Worm (Caenorhabditis elegans): ENCODE data around the gene crp-1.

The crp-1 gene

ce11 chrV:10469845-10470244 lies 8.5 kb upstream of the crp-1 start:
- no peak for TF ChIP-seq ceh-18 (tag; optimal IDR thresholded peaks at IDR 0.05)
- TF ChIP-seq ztf-16 (tag; optimal IDR thresholded peaks at IDR 0.05), result no peak
- no peak for TF ChIP-seq odd-2 (tag; optimal IDR thresholded peaks at IDR 0.05)
- no peak for TF ChIP-seq hlh-30 (tag; optimal IDR thresholded peaks at IDR 0.05; ENCODE audit: insufficient read depth)
- no peak for TF ChIP-seq elt-2 (tag; optimal IDR thresholded peaks at IDR 0.05)
- no peak for TF ChIP-seq fkh-10 (GFP tag; optimal IDR thresholded peaks at IDR 0.05)
- no peak for TF ChIP-seq pha-2 (tag; optimal IDR thresholded peaks at IDR 0.05)
- TF ChIP-seq pat-9 (tag; optimal IDR thresholded peaks at IDR 0.05), result no peak
- TF ChIP-seq npax-4 (tag; optimal IDR thresholded peaks at IDR 0.05), result no peak
- no peak for TF ChIP-seq fkh-6 (tag; optimal IDR thresholded peaks at IDR 0.05)
- no peak for TF ChIP-seq ceh-9 (tag; optimal IDR thresholded peaks at IDR 0.05)
- no peak for TF ChIP-seq ceh-2 (tag; optimal IDR thresholded peaks at IDR 0.05)
- no peak for TF ChIP-seq sox-4 (tag; optimal IDR thresholded peaks at IDR 0.05)
- TF ChIP-seq ceh-24 (tag; optimal IDR thresholded peaks at IDR 0.05), result no peak
- no peak for TF ChIP-seq madf-2 (tag; optimal IDR thresholded peaks at IDR 0.05)
- TF ChIP-seq mec-3 (tag; optimal IDR thresholded peaks at IDR 0.05; ENCODE audit: borderline replicate concordance), result no peak
- TF ChIP-seq C08G9.2 (tag; optimal IDR thresholded peaks at IDR 0.05), result no peak
- TF ChIP-seq ceh-48 (tag; optimal IDR thresholded peaks at IDR 0.05), result no peak
- TF ChIP-seq hlh-8 (tag; optimal IDR thresholded peaks at IDR 0.05), result no peak

- no peak for TF ChIP-seq hlh-6 (tag; optimal IDR thresholded peaks at IDR 0.05)
- TF ChIP-seq madf-2 (tag; optimal IDR thresholded peaks at IDR 0.05), result no peak
- no peak for TF ChIP-seq unc-42 (tag; optimal IDR thresholded peaks at IDR 0.05)
- no peak for TF ChIP-seq unc-3 (GFP tag; conservative IDR thresholded peaks at IDR 0.05)
- no peak for TF ChIP-seq unc-3 (tag; optimal IDR thresholded peaks at IDR 0.05)
- TF ChIP-seq tbx-7 (tag; optimal IDR thresholded peaks at IDR 0.05), result no peak
- no peak for TF ChIP-seq unc-86 (tag; optimal IDR thresholded peaks at IDR 0.05)
- no peak for TF ChIP-seq hlh-15 (tag; optimal IDR thresholded peaks at IDR 0.05)
- TF ChIP-seq ttx-3 (tag; optimal IDR thresholded peaks at IDR 0.05), result no peak
- no peak for TF ChIP-seq Y22D7AL.16 (tag; optimal IDR thresholded peaks at IDR 0.05)
- TF ChIP-seq sox-4 (tag; optimal IDR thresholded peaks at IDR 0.05), result no peak
- TF ChIP-seq ceh-19 (GFP tag; optimal IDR thresholded peaks at IDR 0.05), result no peak
- TF ChIP-seq F13H6.1 (tag; optimal IDR thresholded peaks at IDR 0.05), result no peak
Observed at ce11 chrV:10471007-10471406, 7.4 kb upstream of the crp-1 start.

- no peak for TF ChIP-seq ceh-2 (tag; optimal IDR thresholded peaks at IDR 0.05)
- TF ChIP-seq ama-1 (optimal IDR thresholded peaks at IDR 0.05), result no peak
- TF ChIP-seq ceh-48 (tag; optimal IDR thresholded peaks at IDR 0.05), result no peak
- TF ChIP-seq ttx-3 (tag; optimal IDR thresholded peaks at IDR 0.05), result no peak
- TF ChIP-seq elt-4 (tag; optimal IDR thresholded peaks at IDR 0.05), result no peak
- TF ChIP-seq lim-6 (tag; optimal IDR thresholded peaks at IDR 0.05), result no peak
- no peak for TF ChIP-seq elt-2 (tag; optimal IDR thresholded peaks at IDR 0.05)
- no peak for TF ChIP-seq F13H6.1 (tag; optimal IDR thresholded peaks at IDR 0.05)
- no peak for TF ChIP-seq syd-9 (tag; optimal IDR thresholded peaks at IDR 0.05)
- TF ChIP-seq nfya-1 (tag; optimal IDR thresholded peaks at IDR 0.05), result no peak
- no peak for TF ChIP-seq ceh-31 (tag; optimal IDR thresholded peaks at IDR 0.05)
- TF ChIP-seq zip-5 (tag; optimal IDR thresholded peaks at IDR 0.05), result no peak
- TF ChIP-seq C38D4.7 (GFP tag; optimal IDR thresholded peaks at IDR 0.05), result no peak
- no peak for TF ChIP-seq ref-2 (tag; optimal IDR thresholded peaks at IDR 0.05)
- TF ChIP-seq sdc-2 (tag; optimal IDR thresholded peaks at IDR 0.05), result no peak
- TF ChIP-seq K02D7.2 (tag; optimal IDR thresholded peaks at IDR 0.05), result no peak
Observed at ce11 chrV:10472901-10473774, 5.2 kb upstream of the crp-1 start.

Data from whole organism, late embryonic.